Fruit fly (Drosophila melanogaster) S2 (cell line): ENCODE data around the gene CG16700.

Experiments used
- CG8478 ChIP-seq: fragments of >200 bp; optimal IDR thresholded peaks from 2 replicates; lab custom pipeline; 2018
- CTCF ChIP-seq, 2 experiments: fragments of >200 bp; optimal IDR thresholded peaks; 2 replicates each; lab custom pipeline; 2018

CG16700 gene

dm6 chrX:17129733-17130466 lies 38.2 kb downstream of the CG16700 start:
- TF ChIP-seq CG8478: no peak
- TF ChIP-seq CTCF (optimal IDR thresholded peaks at IDR 0.05; lab: Kevin White, UChicago): no peak

dm6 chrX:17132685-17133084 lies 41.0 kb downstream of the CG16700 start:
- TF ChIP-seq CTCF (optimal IDR thresholded peaks at IDR 0.05; lab: Kevin White, UChicago): no peak
- TF ChIP-seq CG8478: no peak

- TF ChIP-seq CTCF (optimal IDR thresholded peaks at IDR 0.05; lab: Kevin White, UChicago): no peak
- no peak for TF ChIP-seq CG8478
Measured at dm6 chrX:17142940-17143534, 51.4 kb downstream of the CG16700 start, which contains the start of the genes mei-217 and mei-218. Gene mei-217 (minus strand): TSS chrX:17142990. Gene mei-218 (minus strand): TSS chrX:17142990.

- TF ChIP-seq CTCF (optimal IDR thresholded peaks at IDR 0.05; lab: Kevin White, UChicago): no peak
- TF ChIP-seq CG8478: no peak
Measured at dm6 chrX:17146529-17146928, 54.9 kb downstream of the CG16700 start.
